Fruit fly (Drosophila melanogaster) whole organism, embryonic: ENCODE results near the gene CG6409.

Experiments
- BEAF-32 ChIP-seq: fragments of 200-800 bp; sonication (Bioruptor generic); optimal IDR thresholded peaks from 3 replicates; lab custom pipeline; 2017; ENCODE audit warnings: missing biosample characterization, missing genetic modification characterization, mild to moderate bottlenecking, moderate library complexity, missing genetic modification reagents
- CG11696 ChIP-seq: fragments of 200-800 bp; sonication (Bioruptor generic); IDR thresholded peaks from 2 replicates; pipeline ENCODE4 v1.3.6; 2022; ENCODE audit warnings: missing biosample characterization, missing genetic modification characterization
- CG12104 ChIP-seq: fragments of 200-800 bp; sonication (Bioruptor generic); optimal IDR thresholded peaks from 3 replicates; lab custom pipeline; 2016; ENCODE audit warnings: missing biosample characterization, missing genetic modification characterization
- CG12219 ChIP-seq: fragments of 200-800 bp; sonication (Bioruptor generic); optimal IDR thresholded peaks from 3 replicates; lab custom pipeline; 2018; ENCODE audit warnings: missing biosample characterization, mild to moderate bottlenecking, missing genetic modification characterization
- CG13287 ChIP-seq: fragments of 200-800 bp; sonication (Bioruptor generic); IDR thresholded peaks from 2 replicates; pipeline ENCODE4 v1.3.6; 2022; ENCODE audit warnings: missing biosample characterization, missing genetic modification characterization; ENCODE audit not compliant: partially characterized antibody
- CG18476 ChIP-seq: fragments of 200-800 bp; sonication (Bioruptor generic); optimal IDR thresholded peaks from 2 replicates; lab custom pipeline; 2016; ENCODE audit warnings: missing biosample characterization, mild to moderate bottlenecking, missing genetic modification characterization
- CG2202 ChIP-seq: fragments of 200-800 bp; sonication (Bioruptor generic); optimal IDR thresholded peaks from 2 replicates; lab custom pipeline; 2018; ENCODE audit warnings: missing biosample characterization, mild to moderate bottlenecking, missing genetic modification characterization
- CG30431 ChIP-seq: fragments of 200-800 bp; sonication (Bioruptor generic); optimal IDR thresholded peaks from 2 replicates; lab custom pipeline; 2017; ENCODE audit warnings: missing biosample characterization, missing genetic modification characterization
- CG34422 ChIP-seq: fragments of 200-800 bp; sonication (Bioruptor generic); IDR thresholded peaks from 3 replicates; pipeline ENCODE4 v1.3.6; 2022; ENCODE audit warnings: missing biosample characterization, missing genetic modification characterization
- CG8478 ChIP-seq: fragments of >200 bp; optimal IDR thresholded peaks from 2 replicates; lab custom pipeline; 2018
- CG9817 ChIP-seq: fragments of 200-800 bp; sonication (Bioruptor generic); optimal IDR thresholded peaks from 2 replicates; lab custom pipeline; 2018; ENCODE audit warnings: missing biosample characterization, mild to moderate bottlenecking, missing genetic modification characterization, moderate library complexity
- E2f1 ChIP-seq: fragments of 200-800 bp; sonication (Bioruptor generic); IDR thresholded peaks from 2 replicates; pipeline ENCODE4 v1.3.6; 2022; ENCODE audit warnings: missing biosample characterization, missing genetic modification characterization
- Ets65A ChIP-seq: fragments of 200-800 bp; sonication (Bioruptor generic); peaks from one replicate; lab custom pipeline; 2016; ENCODE audit warnings: missing biosample characterization, missing genetic modification characterization
- GATAe ChIP-seq: fragments of 200-800 bp; sonication (Bioruptor generic); conservative IDR thresholded peaks from 2 replicates; pipeline ENCODE4 v1.3.6; 2022; ENCODE audit warnings: missing biosample characterization, missing genetic modification characterization
- Hr39 ChIP-seq: fragments of >200 bp; optimal IDR thresholded peaks from 2 replicates; lab custom pipeline; 2017
- Med ChIP-seq: fragments of 200-800 bp; sonication (Bioruptor generic); peaks from one replicate; lab custom pipeline; 2016; ENCODE audit warnings: missing biosample characterization, missing genetic modification characterization, mild to moderate bottlenecking, inconsistent platforms, moderate library complexity
- NC2α ChIP-seq: fragments of 200-800 bp; sonication (Bioruptor generic); optimal IDR thresholded peaks from 2 replicates; lab custom pipeline; 2016; ENCODE audit warnings: missing biosample characterization, missing genetic modification characterization
- Neu2 ChIP-seq: fragments of 200-800 bp; sonication (Bioruptor generic); optimal IDR thresholded peaks from 3 replicates; lab custom pipeline; 2016; ENCODE audit warnings: missing biosample characterization, missing genetic modification characterization, borderline replicate concordance
- ato ChIP-seq: fragments of 200-800 bp; sonication (Bioruptor generic); IDR thresholded peaks from 2 replicates; pipeline ENCODE4 v1.3.6; 2022; ENCODE audit warnings: missing biosample characterization, missing genetic modification characterization; ENCODE audit not compliant: partially characterized antibody
- bbx ChIP-seq: fragments of 200-800 bp; sonication (Bioruptor generic); IDR thresholded peaks from 2 replicates; pipeline ENCODE4 v1.3.6; 2022; ENCODE audit warnings: missing biosample characterization, missing genetic modification characterization; ENCODE audit not compliant: partially characterized antibody
- chinmo ChIP-seq: fragments of 200-800 bp; sonication (Bioruptor generic); IDR thresholded peaks from 4 replicates; pipeline ENCODE4 v1.3.6; 2022; ENCODE audit warnings: missing biosample characterization, missing genetic modification characterization; ENCODE audit not compliant: partially characterized antibody
- chm ChIP-seq: fragments of 200-800 bp; sonication (Bioruptor generic); IDR thresholded peaks from 2 replicates; pipeline ENCODE4 v1.3.6; 2022; ENCODE audit warnings: missing biosample characterization, missing genetic modification characterization
- crol ChIP-seq: fragments of 200-800 bp; sonication (Bioruptor generic); IDR thresholded peaks from 2 replicates; pipeline ENCODE4 v1.3.6; 2022; ENCODE audit warnings: missing biosample characterization, missing genetic modification characterization
- da ChIP-seq: fragments of 200-800 bp; sonication (Bioruptor generic); optimal IDR thresholded peaks from 2 replicates; lab custom pipeline; 2016; ENCODE audit warnings: missing biosample characterization, missing genetic modification characterization
- her ChIP-seq: fragments of 200-800 bp; sonication (Bioruptor generic); optimal IDR thresholded peaks from 2 replicates; lab custom pipeline; 2016; ENCODE audit warnings: missing biosample characterization, missing genetic modification characterization
- ind ChIP-seq: fragments of 200-800 bp; sonication (Bioruptor generic); optimal IDR thresholded peaks from 3 replicates; lab custom pipeline; 2016; ENCODE audit warnings: missing biosample characterization, missing genetic modification characterization
- klu ChIP-seq: fragments of 200-800 bp; sonication (Bioruptor generic); IDR thresholded peaks from 2 replicates; pipeline ENCODE4 v1.3.6; 2022; ENCODE audit warnings: missing biosample characterization, missing genetic modification characterization
- knrl ChIP-seq: fragments of 200-800 bp; sonication (Bioruptor generic); IDR thresholded peaks from 3 replicates; pipeline ENCODE4 v1.3.6; 2022; ENCODE audit warnings: missing biosample characterization, missing genetic modification characterization; ENCODE audit not compliant: partially characterized antibody
- nmo ChIP-seq: fragments of 200-800 bp; sonication (Bioruptor generic); optimal IDR thresholded peaks from 2 replicates; lab custom pipeline; 2018; ENCODE audit warnings: missing biosample characterization, mild to moderate bottlenecking, missing genetic modification characterization, moderate library complexity
- sens ChIP-seq: fragments of 200-800 bp; sonication (Bioruptor generic); peaks from one replicate; lab custom pipeline; 2016; ENCODE audit warnings: missing biosample characterization, missing genetic modification characterization
- sisA ChIP-seq: fragments of 200-800 bp; sonication (Bioruptor generic); IDR thresholded peaks from 2 replicates; pipeline ENCODE4 v1.3.6; 2022; ENCODE audit warnings: missing biosample characterization, missing genetic modification characterization
- tna ChIP-seq: fragments of 200-800 bp; sonication (Bioruptor generic); IDR thresholded peaks from 2 replicates; pipeline ENCODE4 v1.3.6; 2022; ENCODE audit warnings: missing biosample characterization, missing genetic modification characterization; ENCODE audit not compliant: partially characterized antibody
- zen ChIP-seq: fragments of 200-800 bp; sonication (Bioruptor generic); optimal IDR thresholded peaks from 3 replicates; lab custom pipeline; 2018; ENCODE audit warnings: missing biosample characterization, mild to moderate bottlenecking, missing genetic modification characterization, moderate library complexity
- zfh1 ChIP-seq: fragments of 200-800 bp; sonication (Bioruptor generic); IDR thresholded peaks from 3 replicates; pipeline ENCODE4 v1.3.6; 2022; ENCODE audit warnings: missing biosample characterization, missing genetic modification characterization

Gene CG6409

DNA sequence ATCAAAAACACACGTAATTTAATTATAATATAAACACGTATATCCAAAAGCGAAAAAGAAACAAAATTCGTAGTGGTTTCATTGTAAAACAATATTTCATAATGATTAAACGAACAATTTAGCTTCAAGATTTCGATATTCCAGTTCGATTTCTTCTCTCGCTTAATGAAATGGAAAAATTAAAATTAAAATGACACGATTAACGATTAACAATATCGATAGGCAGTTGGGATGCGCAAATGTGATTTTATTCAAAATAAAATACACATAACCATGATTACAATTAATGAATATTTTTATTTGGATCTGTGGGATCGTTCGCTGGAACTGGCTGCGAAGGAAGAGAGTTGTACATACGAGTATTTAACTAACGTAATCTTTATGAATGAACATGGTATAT lies 6.2 kb downstream of the CG6409 start (continued):
- TF ChIP-seq BEAF-32 = peak; percentile 27

- TF ChIP-seq chm (GFP tag; lab: Robert Waterston, UW) (0 out of 2 replicates have a peak, but pooled peaks have one; percentile 28), E2f1 (GFP tag; lab: Robert Waterston, UW) (no peak), CG18476 (GFP tag; lab: Kevin White, UChicago) (no peak), chinmo (GFP tag; lab: Robert Waterston, UW) (0 out of 4 replicates have a peak, but pooled peaks have one; percentile 28), crol (GFP tag; lab: Robert Waterston, UW) (peak; percentile 28; the same call in 1 of the 2 replicates), da (GFP tag; lab: Kevin White, UChicago) (no peak), knrl (GFP tag; lab: Robert Waterston, UW) (0 out of 3 replicates have a peak, but pooled peaks have one; percentile 18), Med (GFP tag; lab: Kevin White, UChicago) (peak; percentile 18), sisA (GFP tag; lab: Robert Waterston, UW) (0 out of 2 replicates have a peak, but pooled peaks have one; percentile 10), CG8478 (lab: Kevin White, UChicago) (peak; percentile 3), CG13287 (GFP tag; lab: Robert Waterston, UW) (no peak), nmo (no peak), GATAe (GFP tag; lab: Robert Waterston, UW) (no peak), CG12104 (GFP tag; lab: Kevin White, UChicago) (no peak), sens (GFP tag; lab: Kevin White, UChicago) (peak; percentile 67), klu (GFP tag; lab: Robert Waterston, UW) (no peak), bbx (GFP tag; lab: Robert Waterston, UW) (0 out of 2 replicates have a peak, but pooled peaks have one; percentile 14), CG34422 (GFP tag; lab: Robert Waterston, UW) (no peak), Neu2 (no peak), Hr39 (lab: Kevin White, UChicago) (peak; percentile 74), ind (no peak), zen (tag; lab: Kevin White, UChicago) (no peak), ato (GFP tag; lab: Robert Waterston, UW) (no peak), tna (peak; percentile 64), CG2202 (tag; lab: Kevin White, UChicago) (no peak), CG9817 (tag; lab: Kevin White, UChicago) (no peak)
Measured at dm6 chr3L:10871534-10871933, 10.7 kb downstream of the CG6409 start.

- TF ChIP-seq Ets65A (GFP tag; lab: Kevin White, UChicago) (peak; percentile 11), Med (GFP tag; lab: Kevin White, UChicago) (peak; percentile 38), CG8478 (lab: Kevin White, UChicago) (peak; percentile 70), CG30431 (no peak), zfh1 (GFP tag; lab: Robert Waterston, UW) (0 out of 3 replicates have a peak, but pooled peaks have one; percentile 9), CG11696 (GFP tag; lab: Robert Waterston, UW) (no peak), her (GFP tag; lab: Kevin White, UChicago) (no peak), NC2α (GFP tag; lab: Kevin White, UChicago) (no peak)
Measured at dm6 chr3L:10870087-10870486, 12.1 kb downstream of the CG6409 start.

DNA sequence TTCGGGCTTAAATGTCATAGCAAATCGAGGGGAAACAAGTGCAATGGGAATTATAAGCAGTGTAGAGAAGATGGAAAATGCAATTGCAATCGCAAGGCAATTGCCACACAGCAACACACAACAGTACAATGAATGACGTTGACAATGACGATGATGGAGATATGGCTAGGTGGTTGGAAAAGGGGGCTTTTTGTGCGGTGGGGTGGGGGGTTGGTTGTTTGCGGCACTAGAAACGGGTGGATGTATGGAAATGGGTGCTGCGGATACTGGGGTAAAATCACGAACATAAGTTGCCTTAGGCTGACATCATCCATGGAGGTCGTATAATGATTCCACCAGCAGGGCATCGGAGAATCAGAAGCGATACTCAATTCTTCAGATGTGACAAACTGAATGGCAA lies 13.0 kb downstream of the CG6409 start:
- TF ChIP-seq crol (GFP tag; lab: Robert Waterston, UW) (peak; percentile 65), CG12219 (GFP tag; lab: Kevin White, UChicago) (no peak), tna (peak; percentile 65)
